Worm (Caenorhabditis elegans): Measurements from ENCODE around the gene prx-3.

prx-3 gene

ce11 chrX:6121279-6121678 is 8.6 kb upstream of the prx-3 start:
- TF ChIP-seq W03F9.2 (tag; optimal IDR thresholded peaks at IDR 0.05) (no peak), him-1 (tag; optimal IDR thresholded peaks at IDR 0.05) (no peak), dao-5 (tag; optimal IDR thresholded peaks at IDR 0.05) (no peak)

ce11 chrX:6118086-6118825 is 5.5 kb upstream of the prx-3 start, which contains the start of gene C15H9.2:
Gene C15H9.2, plus strand, starts transcription at chrX:6118526.
- no peak for TF ChIP-seq W03F9.2 (tag; optimal IDR thresholded peaks at IDR 0.05)
- no peak for TF ChIP-seq him-1 (tag; optimal IDR thresholded peaks at IDR 0.05)
- no peak for TF ChIP-seq dao-5 (tag; optimal IDR thresholded peaks at IDR 0.05)

ce11 chrX:6115502-6115901 is 2.8 kb upstream of the prx-3 start, which contains the start of gene C15H9.3:
Gene C15H9.3, plus strand, starts transcription at chrX:6115802.
- TF ChIP-seq W03F9.2 (tag; optimal IDR thresholded peaks at IDR 0.05) (no peak), dao-5 (tag; optimal IDR thresholded peaks at IDR 0.05) (no peak), him-1 (tag; optimal IDR thresholded peaks at IDR 0.05) (no peak)

ce11 chrX:6109288-6109770 is 3.4 kb downstream of the prx-3 start, which contains the start of gene kynu-1:
Gene kynu-1, minus strand, starts transcription at chrX:6109338.
- TF ChIP-seq dao-5 (tag; optimal IDR thresholded peaks at IDR 0.05) = no peak
- no peak for TF ChIP-seq W03F9.2 (tag; optimal IDR thresholded peaks at IDR 0.05)

ce11 chrX:6107962-6108361 is 4.8 kb downstream of the prx-3 start:
- TF ChIP-seq W03F9.2 (tag; optimal IDR thresholded peaks at IDR 0.05) (no peak), him-1 (tag; optimal IDR thresholded peaks at IDR 0.05) (no peak), dao-5 (tag; optimal IDR thresholded peaks at IDR 0.05) (no peak)

ce11 chrX:6103297-6103696 is 9.4 kb downstream of the prx-3 start, which contains the start of gene C15H9.11:
Gene C15H9.11, minus strand, starts transcription at chrX:6103397.
- TF ChIP-seq W03F9.2 (tag; optimal IDR thresholded peaks at IDR 0.05) (no peak), dao-5 (tag; optimal IDR thresholded peaks at IDR 0.05) (no peak), him-1 (tag; optimal IDR thresholded peaks at IDR 0.05) (no peak)

- TF ChIP-seq dao-5 (tag; optimal IDR thresholded peaks at IDR 0.05) (no peak), him-1 (tag; optimal IDR thresholded peaks at IDR 0.05) (no peak), W03F9.2 (tag; optimal IDR thresholded peaks at IDR 0.05) (no peak)
These were observed 12.2 kb downstream of the prx-3 start for ce11 chrX:6100395-6101099.

ce11 chrX:6098420-6098819 is 14.3 kb downstream of the prx-3 start:
- TF ChIP-seq W03F9.2 (tag; optimal IDR thresholded peaks at IDR 0.05) (no peak), dao-5 (tag; optimal IDR thresholded peaks at IDR 0.05) (no peak), him-1 (tag; optimal IDR thresholded peaks at IDR 0.05) (no peak)

- TF ChIP-seq dao-5 (tag; optimal IDR thresholded peaks at IDR 0.05) (no peak), W03F9.2 (tag; optimal IDR thresholded peaks at IDR 0.05) (no peak), him-1 (tag; optimal IDR thresholded peaks at IDR 0.05) (no peak)
These were observed 15.2 kb downstream of the prx-3 start, which contains the start of gene C15H9.4 for ce11 chrX:6097551-6097950. Gene C15H9.4, plus strand, starts transcription at chrX:6097643.

- TF ChIP-seq W03F9.2 (tag; optimal IDR thresholded peaks at IDR 0.05) (no peak), him-1 (tag; optimal IDR thresholded peaks at IDR 0.05) (no peak), dao-5 (tag; optimal IDR thresholded peaks at IDR 0.05) (no peak)
These were observed 19.7 kb downstream of the prx-3 start, which contains the start of gene C15H9.5 for ce11 chrX:6093046-6093445. Gene C15H9.5, plus strand, starts transcription at chrX:6093300.

ce11 chrX:6092533-6092932 is 20.2 kb downstream of the prx-3 start:
- TF ChIP-seq W03F9.2 (tag; optimal IDR thresholded peaks at IDR 0.05) = no peak
- TF ChIP-seq him-1 (tag; optimal IDR thresholded peaks at IDR 0.05) = no peak
- TF ChIP-seq dao-5 (tag; optimal IDR thresholded peaks at IDR 0.05) = no peak

ce11 chrX:6091967-6092366 is 20.8 kb downstream of the prx-3 start, which contains the start of gene hsp-3:
Gene hsp-3, minus strand, starts transcription at chrX:6092124.
- peak; percentile 31 for TF ChIP-seq W03F9.2 (tag; optimal IDR thresholded peaks at IDR 0.05)
- peak; percentile 16 for TF ChIP-seq dao-5 (tag; optimal IDR thresholded peaks at IDR 0.05)
- peak; percentile 82 for TF ChIP-seq him-1 (tag; optimal IDR thresholded peaks at IDR 0.05)

- TF ChIP-seq dao-5 (tag; optimal IDR thresholded peaks at IDR 0.05) = no peak
- TF ChIP-seq him-1 (tag; optimal IDR thresholded peaks at IDR 0.05) = no peak
- no peak for TF ChIP-seq W03F9.2 (tag; optimal IDR thresholded peaks at IDR 0.05)
These were observed 21.9 kb downstream of the prx-3 start for ce11 chrX:6090779-6091178.

ce11 chrX:6088718-6089117 is 24.0 kb downstream of the prx-3 start:
- TF ChIP-seq dao-5 (tag; optimal IDR thresholded peaks at IDR 0.05) = no peak
- TF ChIP-seq him-1 (tag; optimal IDR thresholded peaks at IDR 0.05) = no peak
- TF ChIP-seq W03F9.2 (tag; optimal IDR thresholded peaks at IDR 0.05) = no peak

All from whole organism, L4/young adult.